Worm (Caenorhabditis elegans) whole organism, L3 larva: ENCODE measurements around the gene cutl-19.

Experiments
- R02D3.7 ChIP-seq: fragments of 150-350 bp; optimal IDR thresholded peaks from 2 replicates; lab custom pipeline; 2014; ENCODE audit warnings: missing biosample characterization, missing genetic modification characterization
- aly-2 ChIP-seq: fragments of 150-350 bp; optimal IDR thresholded peaks from 2 replicates; lab custom pipeline; 2014; ENCODE audit warnings: missing biosample characterization, missing genetic modification characterization
- ama-1 ChIP-seq: fragments of 150-350 bp; optimal IDR thresholded peaks from 2 replicates; lab custom pipeline; 2018
- ceh-16 ChIP-seq: sonication (generic microtip); optimal IDR thresholded peaks from 2 replicates; lab custom pipeline; 2017; ENCODE audit warnings: missing biosample characterization, missing genetic modification characterization
- ceh-28 ChIP-seq: fragments of 150-350 bp; optimal IDR thresholded peaks from 2 replicates; lab custom pipeline; 2014; ENCODE audit warnings: missing biosample characterization, missing genetic modification reagents, missing genetic modification characterization
- elt-1 ChIP-seq: fragments of 150-350 bp; optimal IDR thresholded peaks from 2 replicates; lab custom pipeline; 2014; ENCODE audit warnings: missing biosample characterization, missing genetic modification characterization
- elt-2 ChIP-seq: sonication (generic microtip); optimal IDR thresholded peaks from 2 replicates; lab custom pipeline; 2016; ENCODE audit warnings: missing genetic modification reagents, mild to moderate bottlenecking, missing genetic modification characterization, missing compliant biosample characterization
- nhr-25 ChIP-seq: sonication (generic microtip); optimal IDR thresholded peaks from 2 replicates; lab custom pipeline; 2017; ENCODE audit warnings: missing biosample characterization, missing genetic modification characterization
- nhr-76 ChIP-seq: fragments of 150-350 bp; sonication (generic microtip); optimal IDR thresholded peaks from 5 replicates; lab custom pipeline; 2014; ENCODE audit warnings: missing biosample characterization, missing genetic modification characterization
- nhr-77 ChIP-seq: fragments of 150-350 bp; optimal IDR thresholded peaks from 2 replicates; lab custom pipeline; 2014; ENCODE audit warnings: missing biosample characterization, missing genetic modification characterization
- snpc-4 ChIP-seq: fragments of 150-350 bp; optimal IDR thresholded peaks from 2 replicates; lab custom pipeline; 2014; ENCODE audit warnings: missing biosample characterization, missing genetic modification characterization
- unc-62 ChIP-seq: fragments of 150-350 bp; sonication (generic microtip); optimal IDR thresholded peaks from 4 replicates; lab custom pipeline; 2014; ENCODE audit warnings: missing biosample characterization, missing genetic modification reagents, missing genetic modification characterization
- zag-1 ChIP-seq: fragments of 150-350 bp; optimal IDR thresholded peaks from 2 replicates; lab custom pipeline; 2014; ENCODE audit warnings: missing biosample characterization, missing genetic modification characterization

- TF ChIP-seq ceh-16 (tag; lab: Kevin White, UChicago) (no peak), snpc-4 (tag; lab: Kevin White, UChicago) (no peak), ceh-28 (tag; lab: Kevin White, UChicago) (no peak), nhr-77 (tag; lab: Kevin White, UChicago) (no peak), nhr-25 (tag; lab: Kevin White, UChicago) (no peak), zag-1 (no peak), R02D3.7 (tag; lab: Kevin White, UChicago) (no peak), elt-2 (tag; lab: Kevin White, UChicago) (no peak), nhr-76 (no peak), unc-62 (GFP tag; lab: Kevin White, UChicago) (no peak), elt-1 (no peak), ama-1 (lab: Kevin White, UChicago) (no peak), aly-2 (no peak)
Observed at ce11 chrIII:5183372-5183771, 34.0 kb downstream of the cutl-19 start.
